Fruit fly (Drosophila melanogaster): ENCODE data around the gene Dhrs4.

Gene Dhrs4

DNA sequence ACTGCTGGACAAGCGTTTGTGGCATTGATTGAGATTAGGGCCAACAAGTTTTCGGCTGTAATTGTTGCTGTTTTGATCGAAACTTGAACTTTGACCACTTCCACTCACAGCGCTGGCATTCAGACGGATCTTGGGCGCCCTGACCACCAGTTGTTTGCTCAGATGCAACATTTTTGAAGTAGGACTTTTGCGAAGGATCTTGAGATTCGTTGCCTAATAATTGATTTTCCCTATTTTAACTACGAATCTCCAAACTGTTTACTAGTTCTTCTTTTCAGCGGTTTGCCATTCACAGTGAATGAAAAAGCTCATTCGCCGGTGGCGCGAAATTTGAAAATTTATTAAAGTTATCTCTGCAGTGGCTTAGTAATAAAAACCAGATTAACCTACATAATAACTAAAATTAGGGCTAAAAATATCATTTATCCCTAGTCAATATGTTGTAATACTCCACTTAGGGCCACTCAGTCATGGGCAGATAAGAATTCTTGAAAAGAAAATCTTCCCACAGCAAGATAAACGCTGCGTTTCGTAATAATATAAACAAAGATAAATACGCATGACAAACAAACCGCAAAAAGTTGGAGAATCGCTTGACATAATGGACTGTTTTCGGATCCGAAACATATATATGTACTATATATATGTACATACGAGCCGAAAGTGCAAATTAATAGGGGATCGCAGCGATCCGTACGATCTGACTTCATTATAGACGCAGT lies at the start of gene Dhrs4, which contains the start of gene Gdap1 (continued):
- TF ChIP-seq E2f2 (GFP tag; IDR thresholded peaks at IDR 0.05) (peak; percentile 89), ci (GFP tag; IDR thresholded peaks at IDR 0.05) (no peak), ems (GFP tag; optimal IDR thresholded peaks at IDR 0.05) (no peak), bsh (GFP tag; optimal IDR thresholded peaks at IDR 0.05) (peak in 1 of 2 experiments; percentile 53), CG17612 (GFP tag; IDR thresholded peaks at IDR 0.05) (no peak), CG3726 (GFP tag; IDR thresholded peaks at IDR 0.05) (no peak), Doc3 (GFP tag; IDR thresholded peaks at IDR 0.05; ENCODE audit: partially characterized antibody) (no peak), cad (GFP tag; optimal IDR thresholded peaks at IDR 0.05) (no peak), CG33557 (GFP tag; optimal IDR thresholded peaks at IDR 0.05) (no peak), CG34422 (GFP tag; IDR thresholded peaks at IDR 0.05) (no peak), MBD-R2 (GFP tag; IDR thresholded peaks at IDR 0.05) (peak; percentile 35), exex (tag; optimal IDR thresholded peaks at IDR 0.05) (peak; percentile 14), gsb-n (tag; optimal IDR thresholded peaks at IDR 0.05) (no peak), lilli (GFP tag; optimal IDR thresholded peaks at IDR 0.05) (no peak), CG15514 (GFP tag; optimal IDR thresholded peaks at IDR 0.05) (peak; percentile 96), Dref (GFP tag; IDR thresholded peaks at IDR 0.05) (no peak), CG4424 (GFP tag; optimal IDR thresholded peaks at IDR 0.05) (no peak), CG11723 (GFP tag; optimal IDR thresholded peaks at IDR 0.05) (no peak), CG17385 (GFP tag; optimal IDR thresholded peaks at IDR 0.05) (peak; percentile 74), mam (GFP tag; optimal IDR thresholded peaks at IDR 0.05) (no peak), Gsc (GFP tag; IDR thresholded peaks at IDR 0.05) (no peak), CG31388 (GFP tag; optimal IDR thresholded peaks at IDR 0.05) (no peak), ATbp (GFP tag; optimal IDR thresholded peaks at IDR 0.05) (no peak), CG9932 (GFP tag; IDR thresholded peaks at IDR 0.05) (no peak), repo (GFP tag; optimal IDR thresholded peaks at IDR 0.05) (no peak), crp (GFP tag; optimal IDR thresholded peaks at IDR 0.05) (peak in 1 of 2 experiments; percentile 67)

DNA sequence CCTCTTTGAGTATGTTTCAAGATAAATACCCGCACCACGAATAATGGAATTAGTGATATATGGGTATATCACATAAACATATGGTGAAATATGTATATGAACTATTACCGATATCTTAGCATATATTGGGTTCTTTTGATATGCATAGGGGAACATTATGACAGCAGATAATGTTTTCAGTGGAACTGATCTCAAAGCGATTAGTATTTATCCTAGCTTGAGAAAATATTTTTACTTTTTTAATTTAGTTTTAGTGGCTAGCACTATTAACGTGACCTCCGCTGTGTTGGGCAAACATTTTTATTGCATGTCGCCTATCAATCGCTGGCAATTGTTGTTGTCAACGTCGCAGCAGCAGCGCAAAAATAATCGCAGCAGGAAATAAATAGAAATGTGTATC lies 47.0 kb upstream of the Dhrs4 start:
- peak; percentile 18 for TF ChIP-seq CG1602 (GFP tag; optimal IDR thresholded peaks at IDR 0.05)
- TF ChIP-seq CG34376 (GFP tag; optimal IDR thresholded peaks at IDR 0.05) = no peak
- TF ChIP-seq bsh (GFP tag; optimal IDR thresholded peaks at IDR 0.05) = peak; percentile 33 to 53
- TF ChIP-seq da (GFP tag; optimal IDR thresholded peaks at IDR 0.05) = no peak
- TF ChIP-seq slbo (GFP tag; IDR thresholded peaks at IDR 0.05) = peak; percentile 58; the same call in 1 of the 2 replicates
- TF ChIP-seq CTCF (GFP tag; optimal IDR thresholded peaks at IDR 0.05) = no peak
- TF ChIP-seq ttk (GFP tag; IDR thresholded peaks at IDR 0.05) = no peak
- TF ChIP-seq odd (GFP tag; optimal IDR thresholded peaks at IDR 0.05) = no peak
- no peak for TF ChIP-seq jumu (GFP tag; optimal IDR thresholded peaks at IDR 0.05)
- no peak for TF ChIP-seq CG43689 (GFP tag; IDR thresholded peaks at IDR 0.05)
- TF ChIP-seq Dad (GFP tag; optimal IDR thresholded peaks at IDR 0.05) = no peak
- TF ChIP-seq CG7372 (GFP tag; IDR thresholded peaks at IDR 0.05) = no peak
- TF ChIP-seq CG12071 (GFP tag; optimal IDR thresholded peaks at IDR 0.05) = no peak
- TF ChIP-seq knrl (GFP tag; IDR thresholded peaks at IDR 0.05; ENCODE audit: partially characterized antibody) = no peak
- no peak for TF ChIP-seq ERR (GFP tag; optimal IDR thresholded peaks at IDR 0.05)
- no peak for TF ChIP-seq amos (GFP tag; IDR thresholded peaks at IDR 0.05; ENCODE audit: partially characterized antibody)
- no peak for TF ChIP-seq CG9215 (GFP tag; IDR thresholded peaks at IDR 0.05)
- no peak for TF ChIP-seq CG13894 (tag; optimal IDR thresholded peaks at IDR 0.05)
- TF ChIP-seq jigr1 (GFP tag; IDR thresholded peaks at IDR 0.05) = no peak
- TF ChIP-seq MTF-1 (GFP tag; optimal IDR thresholded peaks at IDR 0.05; ENCODE audit: borderline replicate concordance) = no peak
- TF ChIP-seq CG7745 (tag; optimal IDR thresholded peaks at IDR 0.05) = no peak
- TF ChIP-seq chm (GFP tag; IDR thresholded peaks at IDR 0.05) = no peak
- peak; percentile 0 for TF ChIP-seq CG9437 (GFP tag; optimal IDR thresholded peaks at IDR 0.05)
- TF ChIP-seq zfh1 (GFP tag; IDR thresholded peaks at IDR 0.05) = no peak
- TF ChIP-seq CG10267 (tag; optimal IDR thresholded peaks at IDR 0.05) = no peak
- TF ChIP-seq CG11247 (GFP tag; IDR thresholded peaks at IDR 0.05) = no peak
- TF ChIP-seq stc (GFP tag; IDR thresholded peaks at IDR 0.05) = no peak
